Worm (Caenorhabditis elegans) whole organism, L3 larva: ENCODE results near the gene F14D7.8.

Experiments used
- ZK546.5 ChIP-seq: sonication (generic microtip); optimal IDR thresholded peaks from 2 replicates; lab custom pipeline; 2017; ENCODE audit warnings: missing biosample characterization, missing genetic modification characterization
- aly-2 ChIP-seq: fragments of 150-350 bp; optimal IDR thresholded peaks from 2 replicates; lab custom pipeline; 2014; ENCODE audit warnings: missing biosample characterization, missing genetic modification characterization
- ama-1 ChIP-seq: fragments of 150-350 bp; optimal IDR thresholded peaks from 2 replicates; lab custom pipeline; 2018
- ceh-16 ChIP-seq: sonication (generic microtip); optimal IDR thresholded peaks from 2 replicates; lab custom pipeline; 2017; ENCODE audit warnings: missing biosample characterization, missing genetic modification characterization
- daf-12 ChIP-seq: fragments of 150-350 bp; optimal IDR thresholded peaks from 2 replicates; lab custom pipeline; 2014; ENCODE audit warnings: missing biosample characterization, missing genetic modification reagents, missing genetic modification characterization
- elt-2 ChIP-seq: sonication (generic microtip); optimal IDR thresholded peaks from 2 replicates; lab custom pipeline; 2016; ENCODE audit warnings: missing genetic modification reagents, mild to moderate bottlenecking, missing genetic modification characterization, missing compliant biosample characterization
- elt-3 ChIP-seq, 3 experiments: fragments of 150-350 bp in 1 of 3; sonication (generic microtip) in 2 of 3; optimal IDR thresholded peaks; 2 replicates in 2 of 3; 4 replicates in 1 of 3; lab custom pipeline; 2014 to 2017; ENCODE audit warnings: missing biosample characterization in 3 of 3, missing genetic modification characterization in 3 of 3
- eor-1 ChIP-seq, 2 experiments: fragments of 150-350 bp; optimal IDR thresholded peaks; 2 replicates each; lab custom pipeline; 2014 to 2018; ENCODE audit warnings: missing biosample characterization in 2 of 2, missing genetic modification characterization in 2 of 2
- fkh-2 ChIP-seq: fragments of 150-350 bp; optimal IDR thresholded peaks from 2 replicates; lab custom pipeline; 2014; ENCODE audit warnings: missing biosample characterization, missing genetic modification reagents, missing genetic modification characterization
- fos-1 ChIP-seq: fragments of 150-350 bp; optimal IDR thresholded peaks from 2 replicates; lab custom pipeline; 2014; ENCODE audit warnings: missing biosample characterization, missing genetic modification characterization
- lin-15B ChIP-seq: fragments of 150-350 bp; optimal IDR thresholded peaks from 2 replicates; lab custom pipeline; 2014; ENCODE audit warnings: missing biosample characterization, missing genetic modification characterization
- lsy-12 ChIP-seq: sonication (generic microtip); optimal IDR thresholded peaks from 2 replicates; lab custom pipeline; 2016; ENCODE audit warnings: mild to moderate bottlenecking, missing genetic modification characterization, missing compliant biosample characterization
- mdl-1 ChIP-seq: fragments of 150-350 bp; optimal IDR thresholded peaks from 2 replicates; lab custom pipeline; 2014; ENCODE audit warnings: missing biosample characterization, missing genetic modification characterization
- mml-1 ChIP-seq: fragments of 150-350 bp; sonication (generic microtip); optimal IDR thresholded peaks from 3 replicates; lab custom pipeline; 2014; ENCODE audit warnings: missing biosample characterization, missing genetic modification characterization
- nhr-12 ChIP-seq: fragments of 150-350 bp; optimal IDR thresholded peaks from 2 replicates; lab custom pipeline; 2014; ENCODE audit warnings: missing biosample characterization, missing genetic modification characterization
- nhr-23 ChIP-seq: fragments of 150-350 bp; optimal IDR thresholded peaks from 2 replicates; lab custom pipeline; 2014; ENCODE audit warnings: missing biosample characterization, missing genetic modification reagents, missing genetic modification characterization
- nhr-237 ChIP-seq: fragments of 150-350 bp; optimal IDR thresholded peaks from 2 replicates; lab custom pipeline; 2014; ENCODE audit warnings: missing biosample characterization, missing genetic modification characterization
- nhr-25 ChIP-seq: sonication (generic microtip); optimal IDR thresholded peaks from 2 replicates; lab custom pipeline; 2017; ENCODE audit warnings: missing biosample characterization, missing genetic modification characterization
- nhr-28 ChIP-seq: fragments of 150-350 bp; optimal IDR thresholded peaks from 2 replicates; lab custom pipeline; 2014; ENCODE audit warnings: missing biosample characterization, missing genetic modification characterization
- nhr-67 ChIP-seq: fragments of 150-350 bp; optimal IDR thresholded peaks from 2 replicates; lab custom pipeline; 2014; ENCODE audit warnings: missing biosample characterization, missing genetic modification characterization
- nhr-76 ChIP-seq: fragments of 150-350 bp; sonication (generic microtip); optimal IDR thresholded peaks from 5 replicates; lab custom pipeline; 2014; ENCODE audit warnings: missing biosample characterization, missing genetic modification characterization
- pha-4 ChIP-seq: fragments of 150-350 bp; optimal IDR thresholded peaks from 2 replicates; lab custom pipeline; 2014; ENCODE audit warnings: missing biosample characterization, missing genetic modification reagents, missing genetic modification characterization
- pqm-1 ChIP-seq: fragments of 150-350 bp; optimal IDR thresholded peaks from 2 replicates; lab custom pipeline; 2017; ENCODE audit warnings: missing biosample characterization, missing genetic modification characterization, inconsistent platforms
- skn-1 ChIP-seq: fragments of 150-350 bp; optimal IDR thresholded peaks from 2 replicates; lab custom pipeline; 2014; ENCODE audit warnings: missing biosample characterization, missing genetic modification characterization
- snpc-4 ChIP-seq: fragments of 150-350 bp; optimal IDR thresholded peaks from 2 replicates; lab custom pipeline; 2014; ENCODE audit warnings: missing biosample characterization, missing genetic modification characterization
- unc-39 ChIP-seq: sonication (generic microtip); optimal IDR thresholded peaks from 4 replicates; lab custom pipeline; 2017; ENCODE audit warnings: missing biosample characterization, missing genetic modification characterization
- unc-62 ChIP-seq: fragments of 150-350 bp; sonication (generic microtip); optimal IDR thresholded peaks from 4 replicates; lab custom pipeline; 2014; ENCODE audit warnings: missing biosample characterization, missing genetic modification reagents, missing genetic modification characterization
- ztf-11 ChIP-seq: fragments of 150-350 bp; optimal IDR thresholded peaks from 2 replicates; lab custom pipeline; 2014; ENCODE audit warnings: missing biosample characterization, missing genetic modification characterization

F14D7.8 gene

ce11 chrV:14334901-14335300, 22.3 kb upstream of the F14D7.8 start, which contains the start of gene srm-5:
Gene srm-5, plus strand, starts transcription at chrV:14335201.
- TF ChIP-seq nhr-12 (tag; lab: Kevin White, UChicago): no peak
- TF ChIP-seq ceh-16 (tag; lab: Kevin White, UChicago): no peak
- TF ChIP-seq nhr-25 (tag; lab: Kevin White, UChicago): no peak
- TF ChIP-seq aly-2 (tag; lab: Kevin White, UChicago): no peak
- TF ChIP-seq snpc-4 (tag; lab: Kevin White, UChicago): no peak
- TF ChIP-seq skn-1: no peak
- TF ChIP-seq ztf-11 (tag; lab: Kevin White, UChicago): no peak
- TF ChIP-seq nhr-67 (tag; lab: Kevin White, UChicago): no peak
- no peak for TF ChIP-seq elt-2
- no peak for TF ChIP-seq nhr-28 (tag; lab: Kevin White, UChicago)
- TF ChIP-seq lsy-12 (tag; lab: Kevin White, UChicago): no peak
- TF ChIP-seq nhr-237 (tag; lab: Kevin White, UChicago): no peak

- no peak for TF ChIP-seq ZK546.5 (tag; lab: Kevin White, UChicago)
Observed at ce11 chrV:14333116-14333515, 20.5 kb upstream of the F14D7.8 start, which contains the start of gene srm-4. Gene srm-4, plus strand, starts transcription at chrV:14333416.

- TF ChIP-seq nhr-23 (tag; lab: Kevin White, UChicago): no peak
- peak; percentile 4 for TF ChIP-seq nhr-25 (tag; lab: Kevin White, UChicago)
- TF ChIP-seq fkh-2 (tag; lab: Kevin White, UChicago): no peak
Observed at ce11 chrV:14331477-14331876, 18.9 kb upstream of the F14D7.8 start, which contains the start of gene F47B8.8. Gene F47B8.8, plus strand, starts transcription at chrV:14331733.

ce11 chrV:14328806-14329205, 16.2 kb upstream of the F14D7.8 start, which contains the start of gene pepm-1:
Gene pepm-1, plus strand, starts transcription at chrV:14329106.
- no peak for TF ChIP-seq pqm-1
- no peak for TF ChIP-seq ama-1 (lab: Kevin White, UChicago)
- no peak for TF ChIP-seq daf-12 (tag; lab: Kevin White, UChicago)
- no peak for TF ChIP-seq fos-1 (tag; lab: Kevin White, UChicago)
- TF ChIP-seq unc-62 (GFP tag; lab: Kevin White, UChicago): no peak
- TF ChIP-seq elt-2: no peak
- no peak for TF ChIP-seq eor-1 (tag; optimal IDR thresholded peaks at IDR 0.05; lab: Kevin White, UChicago)
- TF ChIP-seq snpc-4 (tag; lab: Kevin White, UChicago): no peak
- no peak for TF ChIP-seq lin-15B (tag; lab: Kevin White, UChicago)
- TF ChIP-seq unc-39 (tag; lab: Kevin White, UChicago): no peak
- TF ChIP-seq skn-1: no peak

- no peak for TF ChIP-seq unc-39 (tag; lab: Kevin White, UChicago)
- TF ChIP-seq mdl-1 (tag; lab: Kevin White, UChicago): no peak
- TF ChIP-seq mml-1 (tag; lab: Kevin White, UChicago): no peak
- TF ChIP-seq lsy-12 (tag; lab: Kevin White, UChicago): no peak
- no peak for TF ChIP-seq nhr-76
Observed at ce11 chrV:14327776-14328175, 15.2 kb upstream of the F14D7.8 start, which contains the start of gene F47B8.5. Gene F47B8.5, minus strand, starts transcription at chrV:14327876.

ce11 chrV:14324502-14325467, 12.2 kb upstream of the F14D7.8 start, which contains the start of the genes F47B8.4 and F47B8.18:
Gene F47B8.4, minus strand, starts transcription at chrV:14324673.
Gene F47B8.18, minus strand, starts transcription at chrV:14325464.
- TF ChIP-seq nhr-25 (tag; lab: Kevin White, UChicago): no peak
- peak; percentile 90 for TF ChIP-seq pha-4 (tag; lab: Kevin White, UChicago)
- TF ChIP-seq ztf-11 (tag; lab: Kevin White, UChicago): no peak
- TF ChIP-seq elt-3 (tag; optimal IDR thresholded peaks at IDR 0.05; lab: Kevin White, UChicago): no peak
- TF ChIP-seq skn-1: no peak
- TF ChIP-seq elt-2: peak; percentile 69
- peak; percentile 59 for TF ChIP-seq pqm-1
